Worm (Caenorhabditis elegans) whole organism, L4/young adult: ENCODE data around the gene C38C5.1.

ENCODE experiments used
- W03F9.2 ChIP-seq: fragments of 150-350 bp; optimal IDR thresholded peaks from 2 replicates; lab custom pipeline; 2014; ENCODE audit warnings: missing biosample characterization, missing genetic modification characterization
- dao-5 ChIP-seq: sonication (generic microtip); optimal IDR thresholded peaks from 2 replicates; lab custom pipeline; 2016; ENCODE audit warnings: missing genotype, missing genetic modification characterization, moderate library complexity, missing compliant biosample characterization
- him-1 ChIP-seq: sonication (generic microtip); optimal IDR thresholded peaks from 2 replicates; lab custom pipeline; 2016; ENCODE audit warnings: missing genotype, missing genetic modification reagents, missing genetic modification characterization, missing compliant biosample characterization

- no peak for TF ChIP-seq him-1
- no peak for TF ChIP-seq dao-5 (tag; lab: Kevin White, UChicago)
- no peak for TF ChIP-seq W03F9.2
Measured at ce11 chrX:5517063-5517462, 40.8 kb upstream of the C38C5.1 start, which contains the start of gene T23F2.5.
